Fruit fly (Drosophila melanogaster): ENCODE results near the gene MME1.

dm6 chr2L:7021382-7021781 is 5.9 kb upstream of the MME1 start, which contains the start of gene Pcp:
- no peak for TF ChIP-seq CG15710 (tag; optimal IDR thresholded peaks at IDR 0.05)
- TF ChIP-seq CG32121 (GFP tag; IDR thresholded peaks at IDR 0.05): no peak
- no peak for TF ChIP-seq CG9948 (tag; optimal IDR thresholded peaks at IDR 0.05)
- TF ChIP-seq CG14655 (GFP tag; optimal IDR thresholded peaks at IDR 0.05): no peak
- TF ChIP-seq fd96Ca (GFP tag; IDR thresholded peaks at IDR 0.05): no peak
- no peak for TF ChIP-seq Pif1B (GFP tag; optimal IDR thresholded peaks at IDR 0.05)
- no peak for TF ChIP-seq CG13204 (GFP tag; optimal IDR thresholded peaks at IDR 0.05)
- no peak for TF ChIP-seq CG17806 (tag; optimal IDR thresholded peaks at IDR 0.05)
- TF ChIP-seq EcR (GFP tag; optimal IDR thresholded peaks at IDR 0.05): no peak
- no peak for TF ChIP-seq D1 (tag; optimal IDR thresholded peaks at IDR 0.05)
- TF ChIP-seq CG12605 (GFP tag; IDR thresholded peaks at IDR 0.05): no peak

Data from whole organism, pupa.